Fruit fly (Drosophila melanogaster) whole organism: ENCODE results near the gene Rpn11.

Source experiments
- CG8478 ChIP-seq: fragments of >200 bp; optimal IDR thresholded peaks from 2 replicates; lab custom pipeline; 2018; ENCODE audit warnings: inconsistent platforms
- Dll ChIP-seq: fragments of >200 bp; optimal IDR thresholded peaks from 2 replicates; lab custom pipeline; 2017
- pan ChIP-seq: fragments of >200 bp; optimal IDR thresholded peaks from 2 replicates; lab custom pipeline; 2017
- psq ChIP-seq: fragments of >200 bp; optimal IDR thresholded peaks from 2 replicates; lab custom pipeline; 2017
- usp ChIP-seq: fragments of >200 bp; optimal IDR thresholded peaks from 2 replicates; lab custom pipeline; 2017; ENCODE audit warnings: missing biosample characterization, missing genetic modification characterization, mixed read lengths

DNA sequence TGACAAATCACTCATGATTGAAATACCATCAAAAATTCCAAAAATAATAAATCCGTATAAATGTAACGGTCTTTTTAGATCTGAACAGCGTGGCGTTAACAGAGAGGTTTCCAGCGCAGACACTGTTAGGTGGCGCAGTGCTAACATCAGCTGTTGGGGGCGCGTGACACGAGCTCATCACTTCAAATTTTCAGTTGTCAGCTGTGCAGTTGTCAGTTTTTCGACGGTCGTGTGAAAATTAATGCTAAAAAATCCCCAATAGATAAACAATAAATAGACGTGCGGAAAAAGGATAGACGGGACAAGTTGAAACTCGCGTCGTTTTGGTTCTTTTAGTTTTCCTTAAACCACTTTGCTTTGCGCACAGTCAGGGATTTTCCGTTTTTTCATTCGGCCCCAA is 36.6 kb upstream of the Rpn11 start, which contains the start of gene CG4230:
- TF ChIP-seq CG8478 (lab: Kevin White, UChicago) (no peak), pan (lab: Kevin White, UChicago) (no peak), Dll (lab: Kevin White, UChicago) (no peak), usp (no peak), psq (lab: Kevin White, UChicago) (no peak)
